Worm (Caenorhabditis elegans) whole organism, midembryonic: ENCODE measurements around the gene cyp-33E1.
A peak's percentile ranks its signal among the peaks of the same experiment; 100 is the strongest.

Experiments
- T22C8.4 ChIP-seq: fragments of 200-800 bp; sonication (Bioruptor generic); IDR thresholded peaks from 2 replicates; pipeline ENCODE4 v1.3.6; 2022; ENCODE audit warnings: missing genetic modification characterization, missing compliant biosample characterization
- cog-1 ChIP-seq: sonication (generic microtip); optimal IDR thresholded peaks from 2 replicates; lab custom pipeline; 2016; ENCODE audit warnings: missing genetic modification characterization, missing compliant biosample characterization
- flt-1 ChIP-seq: fragments of 200-800 bp; sonication (Bioruptor generic); IDR thresholded peaks from 2 replicates; pipeline ENCODE4 v1.3.6; 2022; ENCODE audit warnings: missing genetic modification characterization, missing compliant biosample characterization
- klf-2 ChIP-seq: fragments of 200-800 bp; sonication (Bioruptor generic); conservative IDR thresholded peaks from 2 replicates; pipeline ENCODE4 v1.3.6; 2022; ENCODE audit warnings: missing genetic modification reagents, missing genetic modification characterization, missing compliant biosample characterization
- med-1 ChIP-seq: sonication (generic microtip); optimal IDR thresholded peaks from 2 replicates; lab custom pipeline; 2017; ENCODE audit warnings: missing genetic modification characterization, mild to moderate bottlenecking, missing compliant biosample characterization, antibody characterized with exemption, missing genetic modification reagents; ENCODE audit not compliant: insufficient read depth
- ref-1 ChIP-seq: fragments of 200-800 bp; sonication (Bioruptor generic); conservative IDR thresholded peaks from 2 replicates; pipeline ENCODE4 v1.3.6; 2022; ENCODE audit warnings: missing genetic modification reagents, missing genetic modification characterization, missing compliant biosample characterization
- tab-1 ChIP-seq: fragments of 200-800 bp; sonication (Bioruptor generic); IDR thresholded peaks from 2 replicates; pipeline ENCODE4 v1.3.6; 2022; ENCODE audit warnings: missing genetic modification characterization, missing compliant biosample characterization
- ztf-23 ChIP-seq: fragments of 200-800 bp; sonication (Bioruptor generic); IDR thresholded peaks from 2 replicates; pipeline ENCODE4 v1.3.6; 2022; ENCODE audit warnings: missing genetic modification reagents, missing genetic modification characterization, missing compliant biosample characterization
- ztf-29 ChIP-seq: fragments of 200-800 bp; sonication (Bioruptor generic); IDR thresholded peaks from 2 replicates; pipeline ENCODE4 v1.3.6; 2022; ENCODE audit warnings: missing genetic modification reagents, missing genetic modification characterization, missing compliant biosample characterization

cyp-33E1 gene

DNA sequence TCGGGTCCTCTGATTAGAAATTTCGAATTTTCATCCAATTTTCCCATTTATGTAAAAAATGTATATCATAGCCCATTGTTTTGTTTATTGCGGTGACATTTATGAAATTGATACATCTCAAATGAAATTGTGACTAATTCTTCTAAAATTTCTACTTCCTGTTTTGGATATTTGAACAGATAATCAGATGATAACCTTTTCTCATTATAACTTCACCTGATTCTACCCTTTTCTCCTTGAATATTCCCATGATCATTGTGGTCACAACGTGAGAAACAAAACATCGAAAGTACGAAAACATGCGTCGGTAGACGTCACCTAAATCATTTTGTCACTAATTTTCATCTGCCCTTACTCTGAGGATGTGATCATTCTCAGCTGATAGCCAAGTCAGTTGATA, 18.2 kb downstream of the cyp-33E1 start:
- TF ChIP-seq tab-1 (GFP tag; lab: Robert Waterston, UW) (no peak), cog-1 (tag; lab: Kevin White, UChicago) (no peak), klf-2 (GFP tag; lab: Robert Waterston, UW) (no peak), ztf-23 (GFP tag; lab: Robert Waterston, UW) (no peak), med-1 (GFP tag; lab: Kevin White, UChicago) (no peak), ztf-29 (GFP tag; lab: Robert Waterston, UW) (no peak), ref-1 (GFP tag; lab: Robert Waterston, UW) (no peak), flt-1 (GFP tag; lab: Robert Waterston, UW) (no peak), T22C8.4 (GFP tag; lab: Robert Waterston, UW) (no peak)

DNA sequence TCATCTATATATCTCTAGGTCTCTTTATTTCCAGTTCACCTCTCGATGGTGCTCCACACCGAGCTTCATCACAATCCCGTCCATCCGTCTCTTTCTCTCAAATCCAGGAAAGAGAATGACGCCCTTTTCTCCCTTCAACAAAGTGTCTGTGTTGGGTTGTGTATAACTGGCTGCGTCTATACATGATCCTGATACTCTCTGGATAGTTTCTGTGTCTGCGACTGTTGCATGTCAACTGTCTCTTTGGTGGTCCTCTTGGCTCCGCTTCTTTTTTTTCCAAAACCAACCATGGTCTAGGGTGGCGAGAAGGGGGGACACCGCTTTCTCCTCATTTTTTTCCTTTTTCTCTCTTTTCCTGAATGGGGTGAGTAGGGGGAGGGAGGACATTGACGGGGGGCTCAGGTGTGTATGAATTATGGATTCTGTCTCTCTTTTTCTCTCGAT, 18.8 kb downstream of the cyp-33E1 start:
- TF ChIP-seq med-1 (GFP tag; lab: Kevin White, UChicago) = no peak
- TF ChIP-seq ztf-23 (GFP tag; lab: Robert Waterston, UW) = 0 out of 2 replicates have a peak, but pooled peaks have one; percentile 43
- TF ChIP-seq T22C8.4 (GFP tag; lab: Robert Waterston, UW) = no peak
- no peak for TF ChIP-seq cog-1 (tag; lab: Kevin White, UChicago)
- no peak for TF ChIP-seq ztf-29 (GFP tag; lab: Robert Waterston, UW)
- no peak for TF ChIP-seq klf-2 (GFP tag; lab: Robert Waterston, UW)
- 0 out of 2 replicates have a peak, but pooled peaks have one; percentile 5 for TF ChIP-seq flt-1 (GFP tag; lab: Robert Waterston, UW)
- no peak for TF ChIP-seq tab-1 (GFP tag; lab: Robert Waterston, UW)
- TF ChIP-seq ref-1 (GFP tag; lab: Robert Waterston, UW) = no peak

DNA sequence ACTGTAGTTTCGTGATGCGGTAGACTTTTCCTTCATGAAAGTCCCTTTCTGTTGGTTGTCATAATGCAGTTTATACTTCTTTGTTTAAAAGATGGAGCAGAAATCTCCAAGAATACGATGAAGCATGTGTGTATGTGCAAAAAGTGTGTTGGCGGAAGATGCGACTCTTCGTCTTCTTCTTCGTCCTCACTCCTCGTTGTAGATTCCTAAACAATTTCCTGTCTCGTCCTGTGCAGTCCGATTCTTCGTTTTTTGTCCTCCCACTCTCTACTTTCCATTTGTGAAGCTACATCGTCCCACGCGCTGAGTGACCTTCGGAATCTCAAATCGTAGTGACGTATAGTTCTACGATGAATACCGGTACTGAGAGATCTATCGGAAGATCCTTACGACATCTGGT, 20.1 kb downstream of the cyp-33E1 start:
- TF ChIP-seq T22C8.4 (GFP tag; lab: Robert Waterston, UW) (no peak), tab-1 (GFP tag; lab: Robert Waterston, UW) (no peak), ztf-29 (GFP tag; lab: Robert Waterston, UW) (no peak), med-1 (GFP tag; lab: Kevin White, UChicago) (no peak), ref-1 (GFP tag; lab: Robert Waterston, UW) (no peak), klf-2 (GFP tag; lab: Robert Waterston, UW) (no peak), cog-1 (tag; lab: Kevin White, UChicago) (no peak)

DNA sequence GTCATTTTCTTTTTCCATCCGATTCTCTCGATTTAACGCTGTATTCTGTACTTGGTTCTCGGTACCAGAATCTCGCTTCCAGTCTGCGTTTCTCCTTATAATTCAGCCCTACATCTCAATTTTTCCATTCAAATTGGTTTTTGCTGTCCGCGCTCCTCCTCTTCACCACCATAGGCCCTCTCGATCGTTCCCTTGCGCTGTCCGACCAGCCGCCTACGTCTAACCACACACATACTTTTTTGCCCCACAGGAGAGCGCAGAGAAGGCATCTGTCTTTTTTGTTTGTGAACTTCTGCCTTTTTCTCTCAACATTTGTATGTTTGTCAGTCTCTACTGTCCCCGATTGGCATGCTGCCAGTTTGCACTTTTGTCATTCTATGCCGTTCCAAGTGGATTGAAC, 21.1 kb downstream of the cyp-33E1 start, which contains the start of gene F42A9.11:
F42A9.11 (plus strand) TSS at position 310 of the 400 bp plus-strand sequence.
- TF ChIP-seq tab-1 (GFP tag; lab: Robert Waterston, UW) (no peak), ref-1 (GFP tag; lab: Robert Waterston, UW) (no peak), ztf-29 (GFP tag; lab: Robert Waterston, UW) (no peak), T22C8.4 (GFP tag; lab: Robert Waterston, UW) (no peak), cog-1 (tag; lab: Kevin White, UChicago) (no peak), med-1 (GFP tag; lab: Kevin White, UChicago) (no peak), flt-1 (GFP tag; lab: Robert Waterston, UW) (no peak), ztf-23 (GFP tag; lab: Robert Waterston, UW) (no peak), klf-2 (GFP tag; lab: Robert Waterston, UW) (no peak)

DNA sequence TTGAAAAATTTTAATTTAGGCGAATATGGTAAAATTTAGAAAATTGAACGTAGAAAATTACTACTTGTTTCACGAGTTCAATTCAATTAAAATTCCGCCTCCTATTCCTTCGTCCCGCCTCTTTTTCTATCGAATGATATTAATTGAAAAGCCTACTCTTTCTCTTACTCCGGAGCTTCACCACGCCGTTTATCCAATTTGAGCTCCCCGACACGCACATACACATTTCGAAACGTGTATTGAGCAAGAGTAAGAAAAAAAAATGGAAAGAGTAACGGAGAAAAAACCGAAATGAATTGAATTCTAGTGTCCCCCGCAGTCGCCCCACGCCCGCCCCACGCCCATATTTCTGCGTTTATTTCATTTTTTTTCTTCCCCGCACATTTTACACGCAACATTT, 22.1 kb downstream of the cyp-33E1 start:
- TF ChIP-seq T22C8.4 (GFP tag; lab: Robert Waterston, UW) = no peak
- no peak for TF ChIP-seq klf-2 (GFP tag; lab: Robert Waterston, UW)
- no peak for TF ChIP-seq ztf-23 (GFP tag; lab: Robert Waterston, UW)
- no peak for TF ChIP-seq ref-1 (GFP tag; lab: Robert Waterston, UW)
- no peak for TF ChIP-seq flt-1 (GFP tag; lab: Robert Waterston, UW)
- no peak for TF ChIP-seq cog-1 (tag; lab: Kevin White, UChicago)
- no peak for TF ChIP-seq tab-1 (GFP tag; lab: Robert Waterston, UW)
- no peak for TF ChIP-seq ztf-29 (GFP tag; lab: Robert Waterston, UW)
- TF ChIP-seq med-1 (GFP tag; lab: Kevin White, UChicago) = no peak

DNA sequence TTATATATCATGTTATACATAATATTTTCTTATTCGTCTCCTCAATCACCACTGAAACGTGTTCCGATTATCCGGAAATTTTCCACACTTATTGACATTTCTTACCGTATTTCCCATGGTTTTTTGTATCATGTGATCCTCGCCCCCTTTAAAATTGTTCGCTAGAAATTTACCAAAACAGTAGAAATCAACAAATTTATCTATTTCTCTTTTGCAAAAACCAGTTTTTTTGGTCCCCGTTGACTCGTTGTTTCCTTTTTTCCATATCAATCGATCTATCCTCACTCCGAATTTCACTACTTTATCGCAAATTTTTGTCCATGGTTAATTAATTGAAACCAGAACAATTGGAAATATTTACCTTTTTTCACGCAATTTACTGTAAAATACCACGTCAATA, 22.7 kb downstream of the cyp-33E1 start:
- no peak for TF ChIP-seq T22C8.4 (GFP tag; lab: Robert Waterston, UW)
- no peak for TF ChIP-seq tab-1 (GFP tag; lab: Robert Waterston, UW)
- no peak for TF ChIP-seq ztf-29 (GFP tag; lab: Robert Waterston, UW)
- TF ChIP-seq ztf-23 (GFP tag; lab: Robert Waterston, UW) = no peak
- TF ChIP-seq flt-1 (GFP tag; lab: Robert Waterston, UW) = no peak
- TF ChIP-seq klf-2 (GFP tag; lab: Robert Waterston, UW) = no peak
- TF ChIP-seq ref-1 (GFP tag; lab: Robert Waterston, UW) = no peak
- TF ChIP-seq med-1 (GFP tag; lab: Kevin White, UChicago) = no peak
- TF ChIP-seq cog-1 (tag; lab: Kevin White, UChicago) = no peak

DNA sequence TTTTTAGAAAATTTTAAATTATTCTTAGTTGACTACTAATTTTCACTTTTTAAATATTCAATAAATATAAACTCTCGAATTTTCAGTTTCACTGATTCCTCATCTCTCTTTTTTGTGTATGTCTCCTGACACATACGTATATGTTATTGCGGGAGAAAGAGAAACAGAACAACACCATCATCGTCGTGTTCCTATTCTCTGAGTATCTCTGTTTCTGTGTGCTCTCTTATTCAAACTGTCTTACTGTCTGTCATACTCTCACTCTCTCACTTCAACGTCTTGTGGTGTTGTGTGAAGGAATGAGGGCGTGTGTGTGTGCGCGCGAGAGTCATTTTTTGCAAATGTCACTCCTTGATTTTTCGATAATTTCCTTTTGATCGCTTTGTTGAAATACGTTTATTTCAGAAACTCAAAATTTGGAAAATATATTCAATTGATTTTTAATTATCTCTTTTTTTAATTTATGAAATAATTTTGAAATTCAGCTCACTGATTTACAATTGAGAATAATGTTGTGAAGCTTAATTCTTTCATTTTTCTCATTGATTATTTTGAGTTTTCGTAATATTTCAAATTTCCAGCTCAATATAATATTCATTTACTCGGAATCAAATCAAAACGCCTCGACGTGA, 28.2 kb downstream of the cyp-33E1 start, which contains the start of gene lin-49:
lin-49 (plus strand) TSS at position 582 of the 632 bp plus-strand sequence.
- TF ChIP-seq ztf-29 (GFP tag; lab: Robert Waterston, UW) (no peak), cog-1 (tag; lab: Kevin White, UChicago) (peak; percentile 43)

DNA sequence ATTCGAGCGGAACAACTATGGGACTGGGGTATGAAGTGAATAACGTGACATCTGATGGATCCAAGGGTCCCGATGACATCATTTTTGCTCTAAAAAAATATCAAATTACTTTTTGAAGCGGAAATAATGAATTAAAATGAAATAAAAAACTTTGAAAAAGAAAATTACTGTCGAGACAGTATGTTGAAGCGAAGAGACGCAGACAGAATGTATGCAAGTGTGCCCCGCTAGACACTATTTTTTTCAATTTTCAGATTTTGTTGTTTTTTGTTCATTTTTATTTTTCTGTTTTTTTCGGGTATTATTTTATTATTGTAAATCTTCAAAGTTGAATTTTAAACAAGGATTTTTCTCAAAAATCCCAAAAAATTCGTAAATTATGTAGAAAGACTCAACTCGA, 29.7 kb downstream of the cyp-33E1 start, which contains the start of gene F42A9.8:
F42A9.8 (minus strand) TSS at position 88 of the 400 bp plus-strand sequence.
- no peak for TF ChIP-seq cog-1 (tag; lab: Kevin White, UChicago)
- no peak for TF ChIP-seq ztf-29 (GFP tag; lab: Robert Waterston, UW)
- no peak for TF ChIP-seq ref-1 (GFP tag; lab: Robert Waterston, UW)
- TF ChIP-seq klf-2 (GFP tag; lab: Robert Waterston, UW) = no peak
- TF ChIP-seq tab-1 (GFP tag; lab: Robert Waterston, UW) = no peak
- TF ChIP-seq flt-1 (GFP tag; lab: Robert Waterston, UW) = no peak
- no peak for TF ChIP-seq med-1 (GFP tag; lab: Kevin White, UChicago)
- TF ChIP-seq T22C8.4 (GFP tag; lab: Robert Waterston, UW) = no peak
- TF ChIP-seq ztf-23 (GFP tag; lab: Robert Waterston, UW) = no peak
